Fruit fly (Drosophila melanogaster) S2 (cell line): ENCODE results near the gene CG7542.

Experiments used
- CG8478 ChIP-seq: fragments of >200 bp; optimal IDR thresholded peaks from 2 replicates; lab custom pipeline; 2018
- CTCF ChIP-seq, 2 experiments: fragments of >200 bp; optimal IDR thresholded peaks; 2 replicates each; lab custom pipeline; 2018

dm6 chr3L:17595810-17596561, 46.4 kb downstream of the CG7542 start:
- TF ChIP-seq CTCF (optimal IDR thresholded peaks at IDR 0.05; lab: Kevin White, UChicago) (no peak), CG8478 (lab: Kevin White, UChicago) (no peak)
